Worm (Caenorhabditis elegans) whole organism, early embryonic: Measurements from ENCODE around the gene skr-18.

ENCODE experiments used
- B0310.2 ChIP-seq: sonication (generic microtip); optimal IDR thresholded peaks from 2 replicates; lab custom pipeline; 2016; ENCODE audit warnings: mild to moderate bottlenecking, missing genetic modification characterization, missing compliant biosample characterization
- F13C5.2 ChIP-seq: sonication (generic microtip); optimal IDR thresholded peaks from 2 replicates; lab custom pipeline; 2017; ENCODE audit warnings: mild to moderate bottlenecking, missing genetic modification characterization, inconsistent platforms, missing compliant biosample characterization
- ama-1 ChIP-seq: fragments of 150-350 bp; optimal IDR thresholded peaks from 2 replicates; lab custom pipeline; 2014
- ceh-13 ChIP-seq: fragments of 200-800 bp; sonication (Bioruptor generic); optimal IDR thresholded peaks from 2 replicates; lab custom pipeline; 2018; ENCODE audit warnings: mild to moderate bottlenecking, missing genetic modification characterization, missing compliant biosample characterization
- ceh-36 ChIP-seq: sonication (generic microtip); optimal IDR thresholded peaks from 2 replicates; lab custom pipeline; 2016; ENCODE audit warnings: missing genetic modification characterization, inconsistent platforms, missing compliant biosample characterization
- flt-1 ChIP-seq: fragments of 200-800 bp; sonication (Bioruptor generic); IDR thresholded peaks from 2 replicates; pipeline ENCODE4 v1.3.6; 2022; ENCODE audit warnings: missing genetic modification characterization, missing compliant biosample characterization
- hmg-4 ChIP-seq: fragments of 200-800 bp; sonication (Bioruptor generic); optimal IDR thresholded peaks from 2 replicates; lab custom pipeline; 2018; ENCODE audit warnings: mild to moderate bottlenecking, missing genetic modification characterization, missing compliant biosample characterization
- hnd-1 ChIP-seq: sonication (generic microtip); optimal IDR thresholded peaks from 2 replicates; lab custom pipeline; 2016; ENCODE audit warnings: missing genetic modification characterization, missing compliant biosample characterization
- scrt-1 ChIP-seq: fragments of 200-800 bp; sonication (Bioruptor generic); IDR thresholded peaks from 2 replicates; pipeline ENCODE4 v1.3.6; 2022; ENCODE audit warnings: missing genetic modification characterization, missing compliant biosample characterization
- sea-1 ChIP-seq: fragments of 200-800 bp; sonication (Bioruptor generic); conservative IDR thresholded peaks from 2 replicates; pipeline ENCODE4 v1.3.6; 2022; ENCODE audit warnings: missing genetic modification characterization, missing compliant biosample characterization
- tbx-11 ChIP-seq: fragments of 200-800 bp; sonication (Bioruptor generic); IDR thresholded peaks from 2 replicates; pipeline ENCODE4 v1.3.6; 2022; ENCODE audit warnings: missing genetic modification characterization, missing compliant biosample characterization
- tbx-37 ChIP-seq: fragments of 200-800 bp; sonication (Bioruptor generic); conservative IDR thresholded peaks from 2 replicates; pipeline ENCODE4 v1.3.6; 2022; ENCODE audit warnings: missing genetic modification reagents, missing genetic modification characterization, missing compliant biosample characterization
- tra-4 ChIP-seq: sonication (generic microtip); optimal IDR thresholded peaks from 2 replicates; lab custom pipeline; 2017; ENCODE audit warnings: missing genetic modification characterization, missing compliant biosample characterization

DNA sequence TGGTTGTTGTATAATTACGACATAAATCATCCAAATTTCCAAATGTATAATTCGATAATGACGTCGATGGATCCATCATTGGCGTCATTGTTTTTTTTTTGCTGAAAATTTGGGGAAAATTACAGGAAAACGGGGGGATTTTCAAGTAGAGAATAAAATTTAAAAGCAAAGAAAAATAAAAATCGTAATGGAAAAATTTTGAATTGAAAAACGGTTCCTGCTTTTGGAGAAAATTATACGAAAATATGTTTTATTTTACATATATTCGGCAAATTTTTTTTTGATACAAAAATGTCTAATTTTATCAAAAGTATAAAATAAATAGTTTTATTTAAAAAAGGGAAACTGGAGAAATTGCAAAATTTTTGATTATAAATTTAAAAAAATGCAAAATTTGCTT, 29.6 kb upstream of the skr-18 start, which contains the start of gene zipt-15:
- TF ChIP-seq ama-1 = no peak
- no peak for TF ChIP-seq ceh-13
- no peak for TF ChIP-seq scrt-1 (GFP tag; lab: Robert Waterston, UW)
- no peak for TF ChIP-seq ceh-36
- TF ChIP-seq hnd-1 (tag; lab: Kevin White, UChicago) = no peak
- TF ChIP-seq tbx-37 (GFP tag; lab: Robert Waterston, UW) = no peak
- no peak for TF ChIP-seq F13C5.2 (tag; lab: Kevin White, UChicago)
- TF ChIP-seq hmg-4 (GFP tag; lab: Kevin White, UChicago) = no peak
- TF ChIP-seq sea-1 (GFP tag; lab: Robert Waterston, UW) = no peak
- no peak for TF ChIP-seq B0310.2 (tag; lab: Kevin White, UChicago)
- no peak for TF ChIP-seq tbx-11 (GFP tag; lab: Robert Waterston, UW)
- TF ChIP-seq tra-4 (tag; lab: Kevin White, UChicago) = no peak
- no peak for TF ChIP-seq flt-1 (GFP tag; lab: Robert Waterston, UW)
